Worm (Caenorhabditis elegans) whole organism, L1 larva: ENCODE results near the gene nspe-6.

Experiments
- C16A3.4 ChIP-seq: fragments of 150-350 bp; optimal IDR thresholded peaks from 2 replicates; lab custom pipeline; 2014; ENCODE audit warnings: missing biosample characterization, missing genetic modification characterization
- Y116A8C.19 ChIP-seq: sonication (generic microtip); optimal IDR thresholded peaks from 2 replicates; lab custom pipeline; 2016; ENCODE audit warnings: missing compliant biosample characterization, missing genetic modification characterization, borderline replicate concordance
- aha-1 ChIP-seq: fragments of 150-350 bp; optimal IDR thresholded peaks from 2 replicates; lab custom pipeline; 2014; ENCODE audit warnings: missing biosample characterization, missing genetic modification characterization
- aly-2 ChIP-seq: fragments of 150-350 bp; optimal IDR thresholded peaks from 2 replicates; lab custom pipeline; 2014; ENCODE audit warnings: missing biosample characterization, missing genetic modification characterization
- ceh-63 ChIP-seq: fragments of 200-800 bp; sonication (Bioruptor generic); optimal IDR thresholded peaks from 2 replicates; lab custom pipeline; 2018; ENCODE audit warnings: mild to moderate bottlenecking, missing genetic modification characterization, missing compliant biosample characterization
- ceh-82 ChIP-seq, 3 experiments: fragments of 150-350 bp in 1 of 3; sonication (generic microtip) in 2 of 3; optimal IDR thresholded peaks; 2 replicates each; lab custom pipeline; 2014 to 2017; ENCODE audit warnings: missing biosample characterization in 3 of 3, missing genetic modification characterization in 3 of 3
- ceh-90 ChIP-seq: sonication (generic microtip); optimal IDR thresholded peaks from 2 replicates; lab custom pipeline; 2016; ENCODE audit warnings: missing genetic modification characterization, missing compliant biosample characterization
- ces-1 ChIP-seq: fragments of 150-350 bp; optimal IDR thresholded peaks from 2 replicates; lab custom pipeline; 2014; ENCODE audit warnings: missing biosample characterization, missing genetic modification reagents, missing genetic modification characterization
- dpl-1 ChIP-seq, 3 experiments: fragments of 150-350 bp in 2 of 3; sonication (generic microtip) in 1 of 3; optimal IDR thresholded peaks; 2 replicates each; lab custom pipeline; 2014 to 2017; ENCODE audit warnings: missing biosample characterization in 3 of 3, missing genetic modification characterization in 3 of 3, missing genetic modification reagents in 3 of 3
- dsc-1 ChIP-seq: sonication (generic microtip); optimal IDR thresholded peaks from 2 replicates; lab custom pipeline; 2016; ENCODE audit warnings: mild to moderate bottlenecking, missing genetic modification characterization, missing compliant biosample characterization
- efl-1 ChIP-seq, 4 experiments: fragments of 150-350 bp; optimal IDR thresholded peaks in 3 of 4; peaks in 1 of 4; 1 replicate in 1 of 4; 2 replicates in 3 of 4; lab custom pipeline; 2014; ENCODE audit warnings: missing biosample characterization in 2 of 4, missing genetic modification characterization in 2 of 4, missing genetic modification reagents in 2 of 4
- egl-27 ChIP-seq, 2 experiments: fragments of 150-350 bp in 1 of 2; sonication (generic microtip); optimal IDR thresholded peaks; 3 replicates each; lab custom pipeline; 2017 to 2018; ENCODE audit warnings: missing biosample characterization in 2 of 2, missing genetic modification characterization in 2 of 2, missing genetic modification reagents in 2 of 2
- elt-2 ChIP-seq: sonication (generic microtip); optimal IDR thresholded peaks from 2 replicates; lab custom pipeline; 2016; ENCODE audit warnings: missing genetic modification characterization, mild to moderate bottlenecking, inconsistent platforms, missing compliant biosample characterization, missing genetic modification reagents
- elt-3 ChIP-seq, 6 experiments: fragments of 150-350 bp in 1 of 6; sonication (generic microtip); optimal IDR thresholded peaks; 2 replicates each; lab custom pipeline; 2017 to 2018; ENCODE audit warnings: missing biosample characterization in 6 of 6, missing genetic modification characterization in 6 of 6, inconsistent platforms in 1 of 6
- fkh-10 ChIP-seq: sonication (generic microtip); optimal IDR thresholded peaks from 2 replicates; lab custom pipeline; 2017; ENCODE audit warnings: missing biosample characterization, missing genetic modification reagents, missing genetic modification characterization
- fkh-8 ChIP-seq: sonication (generic microtip); optimal IDR thresholded peaks from 2 replicates; lab custom pipeline; 2016; ENCODE audit warnings: mild to moderate bottlenecking, missing genetic modification characterization, missing compliant biosample characterization
- fos-1 ChIP-seq: fragments of 150-350 bp; optimal IDR thresholded peaks from 2 replicates; lab custom pipeline; 2014; ENCODE audit warnings: missing biosample characterization, missing genetic modification characterization
- hpl-2 ChIP-seq: fragments of 150-350 bp; optimal IDR thresholded peaks from 2 replicates; lab custom pipeline; 2014; ENCODE audit warnings: missing biosample characterization, missing genetic modification reagents, missing genetic modification characterization
- jun-1 ChIP-seq: fragments of 150-350 bp; optimal IDR thresholded peaks from 2 replicates; lab custom pipeline; 2014; ENCODE audit warnings: missing biosample characterization, missing genetic modification reagents, missing genetic modification characterization
- lin-13 ChIP-seq: fragments of 150-350 bp; optimal IDR thresholded peaks from 2 replicates; lab custom pipeline; 2014; ENCODE audit warnings: missing biosample characterization, missing genetic modification reagents, missing genetic modification characterization
- lin-14 ChIP-seq: fragments of 200-800 bp; sonication (Bioruptor generic); optimal IDR thresholded peaks from 2 replicates; lab custom pipeline; 2018; ENCODE audit warnings: mild to moderate bottlenecking, missing genetic modification characterization, moderate library complexity, missing compliant biosample characterization
- lin-15B ChIP-seq: fragments of 150-350 bp; sonication (generic microtip); optimal IDR thresholded peaks from 3 replicates; lab custom pipeline; 2014; ENCODE audit warnings: missing biosample characterization, missing genetic modification characterization
- lin-35 ChIP-seq, 2 experiments: fragments of 150-350 bp; optimal IDR thresholded peaks; 2 replicates each; lab custom pipeline; 2014; ENCODE audit warnings: missing biosample characterization in 2 of 2, missing genetic modification characterization in 2 of 2, missing genetic modification reagents in 2 of 2
- lin-39 ChIP-seq: fragments of 150-350 bp; optimal IDR thresholded peaks from 2 replicates; lab custom pipeline; 2014; ENCODE audit warnings: missing biosample characterization, missing genetic modification reagents, missing genetic modification characterization
- lsy-2 ChIP-seq, 2 experiments: fragments of 150-350 bp; optimal IDR thresholded peaks; 2 replicates each; lab custom pipeline; 2014; ENCODE audit warnings: missing biosample characterization in 2 of 2, missing genetic modification characterization in 2 of 2
- mef-2 ChIP-seq: fragments of 150-350 bp; optimal IDR thresholded peaks from 2 replicates; lab custom pipeline; 2014; ENCODE audit warnings: missing biosample characterization, missing genetic modification characterization
- mep-1 ChIP-seq: fragments of 150-350 bp; optimal IDR thresholded peaks from 2 replicates; lab custom pipeline; 2014; ENCODE audit warnings: missing biosample characterization, missing genetic modification characterization
- nhr-19 ChIP-seq: fragments of 200-800 bp; sonication (Bioruptor generic); conservative IDR thresholded peaks from 2 replicates; pipeline ENCODE4 v1.3.6; 2022; ENCODE audit warnings: missing genetic modification characterization, missing compliant biosample characterization
- nhr-20 ChIP-seq: sonication (generic microtip); optimal IDR thresholded peaks from 2 replicates; lab custom pipeline; 2016; ENCODE audit warnings: mild to moderate bottlenecking, missing genetic modification characterization, missing compliant biosample characterization
- nhr-237 ChIP-seq: fragments of 150-350 bp; optimal IDR thresholded peaks from 2 replicates; lab custom pipeline; 2014; ENCODE audit warnings: missing biosample characterization, missing genetic modification characterization
- nhr-85 ChIP-seq: sonication (generic microtip); peaks from one replicate; lab custom pipeline; 2016; ENCODE audit warnings: missing genetic modification characterization, inconsistent platforms, missing compliant biosample characterization
- pqm-1 ChIP-seq: sonication (generic microtip); optimal IDR thresholded peaks from 3 replicates; lab custom pipeline; 2017; ENCODE audit warnings: missing biosample characterization, missing genetic modification characterization
- rnt-1 ChIP-seq: sonication (generic microtip); optimal IDR thresholded peaks from 2 replicates; lab custom pipeline; 2016; ENCODE audit warnings: mild to moderate bottlenecking, missing genetic modification characterization, moderate library complexity, missing compliant biosample characterization
- skn-1 ChIP-seq: fragments of 150-350 bp; optimal IDR thresholded peaks from 2 replicates; lab custom pipeline; 2014; ENCODE audit warnings: missing biosample characterization, missing genetic modification characterization
- snpc-4 ChIP-seq: fragments of 150-350 bp; optimal IDR thresholded peaks from 2 replicates; lab custom pipeline; 2014; ENCODE audit warnings: missing biosample characterization, missing genetic modification characterization
- snu-23 ChIP-seq: sonication (generic microtip); optimal IDR thresholded peaks from 2 replicates; lab custom pipeline; 2016; ENCODE audit warnings: missing genetic modification characterization, missing compliant biosample characterization
- sox-4 ChIP-seq: sonication (generic microtip); optimal IDR thresholded peaks from 2 replicates; lab custom pipeline; 2016; ENCODE audit warnings: missing genetic modification characterization, missing compliant biosample characterization
- swsn-7 ChIP-seq: sonication (generic microtip); optimal IDR thresholded peaks from 2 replicates; lab custom pipeline; 2016; ENCODE audit warnings: missing genetic modification characterization, missing compliant biosample characterization
- tbx-2 ChIP-seq: sonication (generic microtip); optimal IDR thresholded peaks from 2 replicates; lab custom pipeline; 2016; ENCODE audit warnings: missing genetic modification characterization, missing compliant biosample characterization
- tlp-1 ChIP-seq: fragments of 150-350 bp; optimal IDR thresholded peaks from 2 replicates; lab custom pipeline; 2014; ENCODE audit warnings: missing biosample characterization, missing genetic modification characterization
- unc-30 ChIP-seq: sonication (generic microtip); optimal IDR thresholded peaks from 2 replicates; lab custom pipeline; 2017; ENCODE audit warnings: missing biosample characterization, missing genetic modification characterization
- unc-62 ChIP-seq: fragments of 150-350 bp; optimal IDR thresholded peaks from 2 replicates; lab custom pipeline; 2014; ENCODE audit warnings: missing biosample characterization, missing genetic modification reagents, missing genetic modification characterization
- unc-86 ChIP-seq: sonication (generic microtip); optimal IDR thresholded peaks from 2 replicates; lab custom pipeline; 2016; ENCODE audit warnings: missing genetic modification characterization, missing compliant biosample characterization
- vab-15 ChIP-seq: sonication (generic microtip); optimal IDR thresholded peaks from 2 replicates; lab custom pipeline; 2017; ENCODE audit warnings: missing genotype, mild to moderate bottlenecking, missing genetic modification characterization, missing compliant biosample characterization
- zag-1 ChIP-seq: fragments of 150-350 bp; optimal IDR thresholded peaks from 2 replicates; lab custom pipeline; 2014; ENCODE audit warnings: missing biosample characterization, missing genetic modification characterization
- ztf-4 ChIP-seq: fragments of 150-350 bp; optimal IDR thresholded peaks from 2 replicates; lab custom pipeline; 2014; ENCODE audit warnings: missing biosample characterization, missing genetic modification characterization

Gene nspe-6

DNA sequence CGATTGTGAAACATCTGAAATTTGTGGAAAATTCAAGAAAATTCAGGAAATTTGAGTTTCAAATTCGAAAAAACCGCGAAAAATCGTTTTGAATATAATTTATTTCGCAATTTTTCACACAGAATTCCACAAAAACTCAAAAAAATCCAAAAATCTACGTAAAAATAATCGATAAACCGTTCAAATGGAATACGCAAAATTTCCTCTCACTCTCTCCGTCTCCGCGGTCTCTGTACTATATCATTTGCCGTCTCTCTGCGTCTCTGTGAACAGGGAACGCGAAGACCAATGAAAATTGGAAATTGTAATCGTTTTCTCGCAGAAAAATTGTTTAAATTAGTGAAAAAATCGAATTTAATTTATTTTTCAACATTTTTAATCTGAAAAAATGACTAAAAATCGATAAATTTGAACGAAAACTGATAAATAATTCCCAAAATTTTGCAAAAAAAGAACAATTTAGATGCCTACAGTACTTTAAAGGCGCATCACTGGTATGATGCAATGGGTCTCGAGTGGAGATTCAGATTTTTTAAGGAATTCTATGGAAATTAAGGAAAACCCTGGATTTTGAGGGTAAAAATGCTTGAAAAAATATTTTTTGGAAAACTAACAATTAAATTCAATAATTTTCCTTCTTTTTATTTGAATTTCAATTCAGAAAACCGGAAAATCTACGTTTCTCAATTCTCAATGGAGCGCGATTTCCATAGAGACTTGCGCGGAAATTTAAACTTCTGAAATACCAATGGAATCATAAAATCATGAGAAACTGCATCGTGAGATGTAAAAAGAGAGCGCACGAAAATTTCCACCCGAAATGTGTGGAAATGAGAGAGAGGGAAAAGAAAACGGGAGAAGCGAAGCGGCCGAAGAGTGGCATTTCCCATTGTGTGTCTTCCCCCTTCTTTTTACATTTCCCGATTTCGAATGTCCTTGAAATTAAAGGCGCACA lies 12.0 kb downstream of the nspe-6 start, which contains the start of the genes ceh-100 and lips-15:
TSS of gene ceh-100 (minus strand) at position 14 of the 955 bp plus-strand sequence.
TSS of gene lips-15 (plus strand) at position 720 of the 955 bp plus-strand sequence.
- TF ChIP-seq lin-15B (tag; lab: Kevin White, UChicago) (peak; percentile 76), aha-1 (tag; lab: Kevin White, UChicago) (no peak), dpl-1 (GFP tag; optimal IDR thresholded peaks at IDR 0.05; lab: Kevin White, UChicago) (peak; percentile 13 to 70 (median 45)), lin-35 (GFP tag; optimal IDR thresholded peaks at IDR 0.05; lab: Kevin White, UChicago) (peak; percentile 8 to 65), snpc-4 (tag; lab: Kevin White, UChicago) (peak; percentile 16), nhr-85 (peak; percentile 62), ceh-82 (tag; optimal IDR thresholded peaks at IDR 0.05; lab: Kevin White, UChicago) (peak in 1 of 3 experiments; percentile 10), mep-1 (peak; percentile 33), nhr-19 (no peak), pqm-1 (tag; lab: Kevin White, UChicago) (no peak), egl-27 (tag; optimal IDR thresholded peaks at IDR 0.05; lab: Kevin White, UChicago) (no peak), lsy-2 (tag; optimal IDR thresholded peaks at IDR 0.05; lab: Kevin White, UChicago) (peak; percentile 22 to 23), sox-4 (tag; lab: Kevin White, UChicago) (no peak), mef-2 (tag; lab: Kevin White, UChicago) (no peak), snu-23 (GFP tag; lab: Kevin White, UChicago) (peak; percentile 42), ces-1 (GFP tag; lab: Kevin White, UChicago) (no peak), Y116A8C.19 (tag; lab: Kevin White, UChicago) (no peak), lin-14 (GFP tag; lab: Kevin White, UChicago) (peak; percentile 46), rnt-1 (tag; lab: Kevin White, UChicago) (no peak), fkh-8 (tag; lab: Kevin White, UChicago) (no peak), tbx-2 (tag; lab: Kevin White, UChicago) (peak; percentile 8), nhr-237 (tag; lab: Kevin White, UChicago) (no peak), ceh-63 (GFP tag; lab: Kevin White, UChicago) (no peak), unc-62 (GFP tag; lab: Kevin White, UChicago) (no peak), skn-1 (tag; lab: Kevin White, UChicago) (peak; percentile 17), elt-3 (tag; optimal IDR thresholded peaks at IDR 0.05; lab: Kevin White, UChicago) (peak in 1 of 6 experiments; percentile 16), swsn-7 (tag; lab: Kevin White, UChicago) (no peak), C16A3.4 (peak; percentile 8), unc-86 (tag; lab: Kevin White, UChicago) (no peak), hpl-2 (GFP tag; lab: Kevin White, UChicago) (no peak), tlp-1 (tag; lab: Kevin White, UChicago) (no peak), unc-30 (tag; lab: Kevin White, UChicago) (no peak), lin-13 (GFP tag; lab: Kevin White, UChicago) (peak; percentile 5), jun-1 (tag; lab: Kevin White, UChicago) (no peak), efl-1 (optimal IDR thresholded peaks at IDR 0.05; lab: Kevin White, UChicago) (peak; percentile 64 to 71), efl-1 (GFP tag; optimal IDR thresholded peaks at IDR 0.05 in 1 of 2; lab: Kevin White, UChicago) (peak; percentile 74 to 94), lin-39 (no peak), zag-1 (tag; lab: Kevin White, UChicago) (no peak)

DNA sequence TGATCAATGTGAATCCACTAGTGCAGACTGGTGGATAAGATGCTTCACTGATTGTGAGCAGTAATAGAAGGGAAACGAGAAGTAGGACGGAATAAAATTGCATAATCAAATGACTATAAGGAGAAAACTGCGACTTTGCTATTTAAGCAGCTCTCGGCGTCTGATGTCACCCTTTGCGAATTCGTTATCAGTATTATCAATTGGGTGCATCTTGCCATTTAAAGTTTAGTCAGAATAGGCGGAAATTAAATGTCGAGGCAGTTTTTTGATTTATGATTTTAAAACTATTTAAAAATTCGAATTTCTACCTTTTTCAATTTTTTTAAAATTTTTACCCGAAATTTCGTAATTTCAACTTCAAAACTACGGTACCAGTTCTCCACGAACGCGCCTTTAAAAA lies 35.0 kb downstream of the nspe-6 start, which contains the start of gene clec-4:
TSS of gene clec-4 (minus strand) at position 162 of the 400 bp plus-strand sequence.
- TF ChIP-seq ceh-90 (no peak), dpl-1 (GFP tag; optimal IDR thresholded peaks at IDR 0.05; lab: Kevin White, UChicago) (no peak), nhr-20 (tag; lab: Kevin White, UChicago) (no peak), elt-2 (no peak), aha-1 (tag; lab: Kevin White, UChicago) (no peak), dsc-1 (no peak), vab-15 (no peak), fkh-10 (GFP tag; lab: Kevin White, UChicago) (no peak), nhr-237 (tag; lab: Kevin White, UChicago) (no peak), snu-23 (GFP tag; lab: Kevin White, UChicago) (no peak), fos-1 (tag; lab: Kevin White, UChicago) (no peak), lin-15B (tag; lab: Kevin White, UChicago) (no peak), ztf-4 (tag; lab: Kevin White, UChicago) (no peak), mef-2 (tag; lab: Kevin White, UChicago) (no peak), aly-2 (no peak)
